Fruit fly (Drosophila melanogaster): ENCODE results near the gene Ugt307A1.

Ugt307A1 gene

DNA sequence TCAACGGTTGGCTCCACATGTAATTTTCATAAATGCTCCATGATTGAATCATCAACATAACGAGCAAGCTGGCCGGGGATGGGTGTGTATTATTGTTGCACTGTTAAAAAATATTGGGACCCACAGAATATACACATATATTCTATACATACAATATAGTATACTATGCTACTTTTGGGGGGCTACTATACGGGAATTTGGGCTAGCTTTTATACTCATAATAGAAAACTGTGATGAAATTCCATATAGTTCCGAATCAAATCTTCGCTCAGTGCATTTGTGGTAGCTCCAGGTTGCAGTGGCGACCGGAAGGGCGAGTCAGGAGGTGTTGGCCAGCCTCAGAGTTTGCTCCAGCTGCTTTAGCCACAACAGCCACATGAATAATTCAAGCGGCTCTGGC is 4.1 kb downstream of the Ugt307A1 start:
- TF ChIP-seq stc (GFP tag; IDR thresholded peaks at IDR 0.05), result no peak
- no peak for TF ChIP-seq CG14014 (GFP tag; IDR thresholded peaks at IDR 0.05)
- TF ChIP-seq YL-1 (GFP tag; optimal IDR thresholded peaks at IDR 0.05), result no peak
- no peak for TF ChIP-seq cato (GFP tag; optimal IDR thresholded peaks at IDR 0.05; ENCODE audit: borderline replicate concordance)
- peak; percentile 3 for TF ChIP-seq gem (tag; optimal IDR thresholded peaks at IDR 0.05)
- 0 out of 2 replicates have a peak, but pooled peaks have one; percentile 39 for TF ChIP-seq Drgx (GFP tag; IDR thresholded peaks at IDR 0.05)
- TF ChIP-seq Max (GFP tag; optimal IDR thresholded peaks at IDR 0.05), result no peak
- TF ChIP-seq bsh (GFP tag; optimal IDR thresholded peaks at IDR 0.05), result peak in 1 of 2 experiments; percentile 38
- no peak for TF ChIP-seq CG7556 (GFP tag; optimal IDR thresholded peaks at IDR 0.05)
- TF ChIP-seq Med (GFP tag), result peak; percentile 31
- no peak for TF ChIP-seq CG2712 (tag; optimal IDR thresholded peaks at IDR 0.05)
- no peak for TF ChIP-seq dm (GFP tag; optimal IDR thresholded peaks at IDR 0.05)
- no peak for TF ChIP-seq CG9797 (GFP tag; optimal IDR thresholded peaks at IDR 0.05)
- TF ChIP-seq row (GFP tag; IDR thresholded peaks at IDR 0.05), result 0 out of 3 replicates have a peak, but pooled peaks have one; percentile 21
- 0 out of 2 replicates have a peak, but pooled peaks have one; percentile 14 for TF ChIP-seq lmd (GFP tag; IDR thresholded peaks at IDR 0.05)
- no peak for TF ChIP-seq chinmo (GFP tag; IDR thresholded peaks at IDR 0.05; ENCODE audit: partially characterized antibody)
- TF ChIP-seq CG1529 (GFP tag; optimal IDR thresholded peaks at IDR 0.05), result no peak
- TF ChIP-seq Fer1 (GFP tag; optimal IDR thresholded peaks at IDR 0.05), result no peak
- no peak for TF ChIP-seq mirr (GFP tag; optimal IDR thresholded peaks at IDR 0.05)
- peak; percentile 29 for TF ChIP-seq nom (GFP tag; optimal IDR thresholded peaks at IDR 0.05)

dm6 chr2L:7073011-7073410 is 5.2 kb downstream of the Ugt307A1 start:
- TF ChIP-seq D (optimal IDR thresholded peaks at IDR 0.05), result no peak
- TF ChIP-seq D (GFP tag; optimal IDR thresholded peaks at IDR 0.05), result peak; percentile 8
- TF ChIP-seq Dll (GFP tag; IDR thresholded peaks at IDR 0.05; ENCODE audit: partially characterized antibody), result no peak
- peak in 1 of 3 experiments; percentile 14 for TF ChIP-seq lola (GFP tag; optimal IDR thresholded peaks at IDR 0.05)
- peak; percentile 6 for TF ChIP-seq pum (GFP tag; optimal IDR thresholded peaks at IDR 0.05)
- peak; percentile 21 for TF ChIP-seq ind (GFP tag; optimal IDR thresholded peaks at IDR 0.05)
- no peak for TF ChIP-seq CG18619 (GFP tag; optimal IDR thresholded peaks at IDR 0.05)
- TF ChIP-seq Xbp1 (GFP tag; optimal IDR thresholded peaks at IDR 0.05), result peak; percentile 8
- TF ChIP-seq CG6791 (GFP tag; IDR thresholded peaks at IDR 0.05; ENCODE audit: partially characterized antibody), result no peak
- TF ChIP-seq row (GFP tag; IDR thresholded peaks at IDR 0.05), result peak; percentile 47; the same call in 2 of the 3 replicates
- no peak for TF ChIP-seq ab (GFP tag; optimal IDR thresholded peaks at IDR 0.05)
- peak; percentile 2 for TF ChIP-seq pnt (GFP tag; optimal IDR thresholded peaks at IDR 0.05)
- peak; percentile 8 for TF ChIP-seq zen (tag; optimal IDR thresholded peaks at IDR 0.05)
- peak; percentile 37 for TF ChIP-seq PHDP (tag; optimal IDR thresholded peaks at IDR 0.05)
- peak; percentile 34 for TF ChIP-seq CG14710 (tag; optimal IDR thresholded peaks at IDR 0.05)
- TF ChIP-seq CG9797 (GFP tag; optimal IDR thresholded peaks at IDR 0.05), result no peak
- TF ChIP-seq CG2120 (GFP tag; optimal IDR thresholded peaks at IDR 0.05), result peak; percentile 21
- peak; percentile 38 for TF ChIP-seq CG2712 (tag; optimal IDR thresholded peaks at IDR 0.05)
- TF ChIP-seq corto (GFP tag; optimal IDR thresholded peaks at IDR 0.05), result no peak
- no peak for TF ChIP-seq onecut (GFP tag; IDR thresholded peaks at IDR 0.05)
- no peak for TF ChIP-seq CG13287 (GFP tag; IDR thresholded peaks at IDR 0.05; ENCODE audit: partially characterized antibody)
- peak; percentile 24 to 33 for TF ChIP-seq Pdp1 (GFP tag; optimal IDR thresholded peaks at IDR 0.05)
- peak; percentile 35 for TF ChIP-seq Med (GFP tag)
- peak; percentile 40 for TF ChIP-seq CG12391 (tag; optimal IDR thresholded peaks at IDR 0.05)
- no peak for TF ChIP-seq Dip2 (GFP tag; IDR thresholded peaks at IDR 0.05)
- TF ChIP-seq CG8388 (GFP tag; optimal IDR thresholded peaks at IDR 0.05), result peak; percentile 24
- peak; percentile 71 for TF ChIP-seq Xrp1 (GFP tag; IDR thresholded peaks at IDR 0.05)
- TF ChIP-seq CG10979 (tag; optimal IDR thresholded peaks at IDR 0.05), result peak; percentile 45
- 0 out of 2 replicates have a peak, but pooled peaks have one; percentile 13 for TF ChIP-seq vvl (GFP tag; IDR thresholded peaks at IDR 0.05)
- TF ChIP-seq sima (GFP tag; optimal IDR thresholded peaks at IDR 0.05), result no peak
- TF ChIP-seq CG32532 (GFP tag; IDR thresholded peaks at IDR 0.05), result peak; percentile 35; the same call in 1 of the 2 replicates
- no peak for TF ChIP-seq lov (optimal IDR thresholded peaks at IDR 0.05)
- TF ChIP-seq lov (GFP tag; IDR thresholded peaks at IDR 0.05), result 0 out of 3 replicates have a peak, but pooled peaks have one; percentile 51
